Fruit fly (Drosophila melanogaster) whole organism, embryonic: Measurements from ENCODE around the gene ss.

Source experiments
- Adf1 ChIP-seq: fragments of 200-800 bp; sonication (Bioruptor generic); IDR thresholded peaks from 2 replicates; pipeline ENCODE4 v1.3.6; 2022; ENCODE audit warnings: missing biosample characterization, missing genetic modification characterization
- Antp ChIP-seq: fragments of 200-800 bp; sonication (Bioruptor generic); optimal IDR thresholded peaks from 3 replicates; lab custom pipeline; 2016; ENCODE audit warnings: missing biosample characterization, missing genetic modification characterization
- CG10959 ChIP-seq: fragments of 200-800 bp; sonication (Bioruptor generic); IDR thresholded peaks from 2 replicates; pipeline ENCODE4 v1.3.6; 2022; ENCODE audit warnings: missing biosample characterization, missing genetic modification characterization
- CG12299 ChIP-seq: fragments of 200-800 bp; sonication (Bioruptor generic); optimal IDR thresholded peaks from 2 replicates; lab custom pipeline; 2018; ENCODE audit warnings: missing biosample characterization, mild to moderate bottlenecking, missing genetic modification characterization
- CG12942 ChIP-seq: fragments of 200-800 bp; sonication (Bioruptor generic); optimal IDR thresholded peaks from 3 replicates; lab custom pipeline; 2016; ENCODE audit warnings: missing biosample characterization, missing genetic modification characterization
- CG14860 ChIP-seq: fragments of 200-800 bp; sonication (Bioruptor generic); IDR thresholded peaks from 3 replicates; pipeline ENCODE4 v1.3.6; 2022; ENCODE audit warnings: missing biosample characterization, missing genetic modification characterization; ENCODE audit not compliant: partially characterized antibody
- CG17802 ChIP-seq: fragments of 200-800 bp; sonication (Bioruptor generic); optimal IDR thresholded peaks from 2 replicates; lab custom pipeline; 2018; ENCODE audit warnings: missing biosample characterization, mild to moderate bottlenecking, missing genetic modification characterization, moderate library complexity
- CG18262 ChIP-seq: fragments of 200-800 bp; optimal IDR thresholded peaks from 3 replicates; lab custom pipeline; 2019; ENCODE audit warnings: missing biosample characterization, mild to moderate bottlenecking, missing genetic modification characterization, moderate library complexity
- CG18599 ChIP-seq: fragments of 200-800 bp; sonication (Bioruptor generic); optimal IDR thresholded peaks from 3 replicates; lab custom pipeline; 2017; ENCODE audit warnings: missing biosample characterization, missing genetic modification characterization, mild to moderate bottlenecking, moderate library complexity, missing genetic modification reagents
- CG31388 ChIP-seq: fragments of 200-800 bp; sonication (Bioruptor generic); optimal IDR thresholded peaks from 2 replicates; lab custom pipeline; 2016; ENCODE audit warnings: missing biosample characterization, missing genetic modification characterization
- CG32772 ChIP-seq: fragments of 200-800 bp; sonication (Bioruptor generic); IDR thresholded peaks from 2 replicates; pipeline ENCODE4 v1.3.6; 2022; ENCODE audit warnings: missing biosample characterization, missing genetic modification characterization
- CG34224 ChIP-seq: fragments of 200-800 bp; sonication (Bioruptor generic); IDR thresholded peaks from 3 replicates; pipeline ENCODE4 v1.3.6; 2022; ENCODE audit warnings: missing biosample characterization, missing genetic modification characterization; ENCODE audit not compliant: partially characterized antibody
- CG3726 ChIP-seq: fragments of 200-800 bp; sonication (Bioruptor generic); IDR thresholded peaks from 3 replicates; pipeline ENCODE4, ENCODE4 v1.3.6; 2022; ENCODE audit warnings: missing biosample characterization, missing genetic modification characterization
- CG4282 ChIP-seq: fragments of 200-800 bp; sonication (Bioruptor generic); optimal IDR thresholded peaks from 2 replicates; lab custom pipeline; 2016; ENCODE audit warnings: missing biosample characterization, missing genetic modification characterization
- CG4328 ChIP-seq: fragments of 200-800 bp; sonication (Bioruptor generic); optimal IDR thresholded peaks from 3 replicates; lab custom pipeline; 2017; ENCODE audit warnings: missing biosample characterization, missing genetic modification reagents, missing genetic modification characterization
- CG4617 ChIP-seq: fragments of 200-800 bp; sonication (Bioruptor generic); optimal IDR thresholded peaks from 3 replicates; lab custom pipeline; 2016; ENCODE audit warnings: missing biosample characterization, missing genetic modification characterization, borderline replicate concordance
- CG8478 ChIP-seq: fragments of >200 bp; optimal IDR thresholded peaks from 2 replicates; lab custom pipeline; 2018
- CG9609 ChIP-seq: fragments of 200-800 bp; sonication (Bioruptor generic); optimal IDR thresholded peaks from 3 replicates; lab custom pipeline; 2016; ENCODE audit warnings: missing biosample characterization, missing genetic modification characterization
- CG9797 ChIP-seq: fragments of 200-800 bp; sonication (Bioruptor generic); optimal IDR thresholded peaks from 3 replicates; lab custom pipeline; 2018; ENCODE audit warnings: missing biosample characterization, mild to moderate bottlenecking, missing genetic modification characterization
- CHES-1-like ChIP-seq: fragments of 200-800 bp; sonication (Bioruptor generic); optimal IDR thresholded peaks from 2 replicates; lab custom pipeline; 2016; ENCODE audit warnings: missing biosample characterization, missing genetic modification characterization
- D19B ChIP-seq: fragments of 200-800 bp; sonication (Bioruptor generic); optimal IDR thresholded peaks from 2 replicates; lab custom pipeline; 2017; ENCODE audit warnings: missing biosample characterization, mild to moderate bottlenecking, missing genetic modification characterization
- Dip2 ChIP-seq: fragments of 200-800 bp; sonication (Bioruptor generic); IDR thresholded peaks from 2 replicates; pipeline ENCODE4 v1.3.6; 2022; ENCODE audit warnings: missing biosample characterization, missing genetic modification characterization
- Dll ChIP-seq: fragments of 200-800 bp; sonication (Bioruptor generic); IDR thresholded peaks from 4 replicates; pipeline ENCODE4 v1.3.6; 2022; ENCODE audit warnings: missing biosample characterization, missing genetic modification characterization; ENCODE audit not compliant: partially characterized antibody
- E2f2 ChIP-seq: fragments of 200-800 bp; sonication (Bioruptor generic); IDR thresholded peaks from 2 replicates; pipeline ENCODE4 v1.3.6; 2022; ENCODE audit warnings: missing biosample characterization, missing genetic modification characterization
- Ets97D ChIP-seq: fragments of 200-800 bp; sonication (Bioruptor generic); optimal IDR thresholded peaks from 3 replicates; lab custom pipeline; 2016; ENCODE audit warnings: missing biosample characterization, missing genetic modification characterization
- HLH54F ChIP-seq: fragments of 200-800 bp; sonication (Bioruptor generic); optimal IDR thresholded peaks from 3 replicates; lab custom pipeline; 2016; ENCODE audit warnings: missing biosample characterization, missing genetic modification characterization
- HmgZ ChIP-seq: fragments of 200-800 bp; sonication (Bioruptor generic); optimal IDR thresholded peaks from 2 replicates; lab custom pipeline; 2018; ENCODE audit warnings: missing biosample characterization, mild to moderate bottlenecking, missing genetic modification characterization
- NFAT ChIP-seq: fragments of 200-800 bp; sonication (Bioruptor generic); IDR thresholded peaks from 2 replicates; pipeline ENCODE4 v1.3.6; 2022; ENCODE audit warnings: missing biosample characterization, missing genetic modification characterization
- Pdp1 ChIP-seq, 2 experiments: fragments of 200-800 bp; sonication (Bioruptor generic); optimal IDR thresholded peaks; 3 replicates each; lab custom pipeline; 2016; ENCODE audit warnings: missing biosample characterization in 2 of 2, missing genetic modification characterization in 2 of 2, mild to moderate bottlenecking in 1 of 2, moderate library complexity in 1 of 2
- Ptx1 ChIP-seq: fragments of 200-800 bp; sonication (Bioruptor generic); IDR thresholded peaks from 2 replicates; pipeline ENCODE4 v1.3.6; 2022; ENCODE audit warnings: missing biosample characterization, missing genetic modification characterization
- TFAM ChIP-seq: fragments of 200-800 bp; sonication (Bioruptor generic); optimal IDR thresholded peaks from 2 replicates; lab custom pipeline; 2017; ENCODE audit warnings: missing biosample characterization, missing genetic modification characterization, inconsistent platforms
- cas ChIP-seq: fragments of 200-800 bp; sonication (Bioruptor generic); IDR thresholded peaks from 2 replicates; pipeline ENCODE4 v1.3.6; 2022; ENCODE audit warnings: missing biosample characterization, missing genetic modification characterization
- crp ChIP-seq, 2 experiments: fragments of 200-800 bp; sonication (Bioruptor generic); optimal IDR thresholded peaks; 2 replicates in 1 of 2; 3 replicates in 1 of 2; lab custom pipeline; 2017; ENCODE audit warnings: missing biosample characterization in 2 of 2, missing genetic modification characterization in 2 of 2, mild to moderate bottlenecking in 1 of 2, moderate library complexity in 1 of 2
- danr ChIP-seq: fragments of 200-800 bp; sonication (Bioruptor generic); IDR thresholded peaks from 2 replicates; pipeline ENCODE4 v1.3.6; 2022; ENCODE audit warnings: missing biosample characterization, missing genetic modification characterization
- dmrt11E ChIP-seq: fragments of 200-800 bp; sonication (Bioruptor generic); optimal IDR thresholded peaks from 3 replicates; lab custom pipeline; 2018; ENCODE audit warnings: missing biosample characterization, mild to moderate bottlenecking, missing genetic modification characterization, moderate library complexity
- dmrt99B ChIP-seq: fragments of 200-800 bp; sonication (Bioruptor generic); optimal IDR thresholded peaks from 2 replicates; lab custom pipeline; 2018; ENCODE audit warnings: missing biosample characterization, mild to moderate bottlenecking, missing genetic modification characterization, moderate library complexity
- ftz-f1 ChIP-seq: fragments of 200-800 bp; sonication (Bioruptor generic); optimal IDR thresholded peaks from 2 replicates; lab custom pipeline; 2016; ENCODE audit warnings: missing biosample characterization, missing genetic modification characterization
- gem ChIP-seq: fragments of 200-800 bp; sonication (Bioruptor generic); optimal IDR thresholded peaks from 2 replicates; lab custom pipeline; 2019; ENCODE audit warnings: missing biosample characterization, mild to moderate bottlenecking, missing genetic modification characterization, moderate library complexity
- hbn ChIP-seq: fragments of 200-800 bp; sonication (Bioruptor generic); IDR thresholded peaks from 2 replicates; pipeline ENCODE4 v1.3.6; 2022; ENCODE audit warnings: missing biosample characterization, missing genetic modification characterization; ENCODE audit not compliant: partially characterized antibody
- her ChIP-seq: fragments of 200-800 bp; sonication (Bioruptor generic); optimal IDR thresholded peaks from 2 replicates; lab custom pipeline; 2016; ENCODE audit warnings: missing biosample characterization, missing genetic modification characterization
- lbe ChIP-seq: fragments of 200-800 bp; sonication (Bioruptor generic); optimal IDR thresholded peaks from 2 replicates; lab custom pipeline; 2016; ENCODE audit warnings: missing biosample characterization, mild to moderate bottlenecking, missing genetic modification characterization
- lmd ChIP-seq: fragments of 200-800 bp; sonication (Bioruptor generic); IDR thresholded peaks from 2 replicates; pipeline ENCODE4 v1.3.6; 2022; ENCODE audit warnings: missing biosample characterization, missing genetic modification characterization
- nau ChIP-seq: fragments of 200-800 bp; sonication (Bioruptor generic); optimal IDR thresholded peaks from 3 replicates; lab custom pipeline; 2017; ENCODE audit warnings: missing biosample characterization, mild to moderate bottlenecking, missing genetic modification characterization, missing genetic modification reagents
- odd ChIP-seq: fragments of 200-800 bp; sonication (Bioruptor generic); optimal IDR thresholded peaks from 2 replicates; lab custom pipeline; 2017; ENCODE audit warnings: missing biosample characterization, mild to moderate bottlenecking, missing genetic modification characterization
- pita ChIP-seq: fragments of 200-800 bp; sonication (Bioruptor generic); optimal IDR thresholded peaks from 2 replicates; lab custom pipeline; 2017; ENCODE audit warnings: missing biosample characterization, mild to moderate bottlenecking, missing genetic modification characterization
- psq ChIP-seq: fragments of 200-800 bp; sonication (Bioruptor generic); optimal IDR thresholded peaks from 2 replicates; lab custom pipeline; 2017; ENCODE audit warnings: missing biosample characterization, missing genetic modification characterization
- sim ChIP-seq: fragments of 200-800 bp; sonication (Bioruptor generic); IDR thresholded peaks from 2 replicates; pipeline ENCODE4 v1.3.6; 2022; ENCODE audit warnings: missing biosample characterization, missing genetic modification characterization
- ssp ChIP-seq: fragments of 200-800 bp; sonication (Bioruptor generic); IDR thresholded peaks from 2 replicates; pipeline ENCODE4 v1.3.6; 2022; ENCODE audit warnings: missing biosample characterization, missing genetic modification characterization
- trh ChIP-seq: fragments of 200-800 bp; sonication (Bioruptor generic); optimal IDR thresholded peaks from 2 replicates; lab custom pipeline; 2016; ENCODE audit warnings: missing biosample characterization, missing genetic modification characterization

The ss gene

dm6 chr3R:16449187-16449973, 45.9 kb upstream of the ss start (continued):
- peak; percentile 83 for TF ChIP-seq CG12299 (tag; lab: Kevin White, UChicago)
- TF ChIP-seq CG10959 = peak; percentile 98
- peak; percentile 67 for TF ChIP-seq CG4617 (GFP tag; lab: Kevin White, UChicago)
- TF ChIP-seq CG9609 (GFP tag; lab: Kevin White, UChicago) = peak; percentile 93
- TF ChIP-seq her (GFP tag; lab: Kevin White, UChicago) = peak; percentile 75
- no peak for TF ChIP-seq Adf1 (GFP tag; lab: Robert Waterston, UW)
- peak; percentile 96 for TF ChIP-seq dmrt99B (tag; lab: Kevin White, UChicago)
- no peak for TF ChIP-seq CG34224 (GFP tag; lab: Robert Waterston, UW)
- TF ChIP-seq ftz-f1 (GFP tag; lab: Kevin White, UChicago) = no peak
- TF ChIP-seq pita (GFP tag; lab: Kevin White, UChicago) = no peak
- TF ChIP-seq CG9797 = peak; percentile 44
- TF ChIP-seq CG18262 (tag; lab: Kevin White, UChicago) = peak; percentile 97
- peak; percentile 16 for TF ChIP-seq CG4282 (GFP tag; lab: Kevin White, UChicago)
- peak; percentile 84 for TF ChIP-seq trh
- peak; percentile 96 for TF ChIP-seq lmd (GFP tag; lab: Robert Waterston, UW)
- TF ChIP-seq CG3726 (GFP tag; lab: Robert Waterston, UW) = peak; percentile 92; the same call in 2 of the 3 replicates
- peak; percentile 61 for TF ChIP-seq D19B (GFP tag; lab: Kevin White, UChicago)
- peak; percentile 62 for TF ChIP-seq Dip2 (GFP tag; lab: Robert Waterston, UW)
- TF ChIP-seq ssp (GFP tag; lab: Robert Waterston, UW) = peak; percentile 86
- peak; percentile 75 for TF ChIP-seq psq
- peak; percentile 95 for TF ChIP-seq Antp (GFP tag; lab: Kevin White, UChicago)
- peak; percentile 91 to 95 for TF ChIP-seq Pdp1 (GFP tag; optimal IDR thresholded peaks at IDR 0.05; lab: Kevin White, UChicago)
- TF ChIP-seq TFAM (GFP tag; lab: Kevin White, UChicago) = peak; percentile 89
- TF ChIP-seq dmrt11E = peak; percentile 96
- TF ChIP-seq nau = peak; percentile 77
- TF ChIP-seq CG8478 (lab: Kevin White, UChicago) = no peak
- TF ChIP-seq gem (tag; lab: Kevin White, UChicago) = peak; percentile 96
- peak; percentile 92 for TF ChIP-seq CG17802 (tag; lab: Kevin White, UChicago)
- TF ChIP-seq NFAT (GFP tag; lab: Robert Waterston, UW) = peak; percentile 75
- no peak for TF ChIP-seq hbn (GFP tag; lab: Robert Waterston, UW)
- 0 out of 2 replicates have a peak, but pooled peaks have one; percentile 65 for TF ChIP-seq danr (GFP tag; lab: Robert Waterston, UW)
- no peak for TF ChIP-seq lbe (GFP tag; lab: Kevin White, UChicago)
- TF ChIP-seq E2f2 (GFP tag; lab: Robert Waterston, UW) = peak; percentile 52; the same call in 1 of the 2 replicates
- TF ChIP-seq odd = peak; percentile 56
- TF ChIP-seq CG14860 (GFP tag; lab: Robert Waterston, UW) = peak; percentile 64
- TF ChIP-seq HLH54F = peak; percentile 78
- peak; percentile 94 for TF ChIP-seq sim (GFP tag; lab: Robert Waterston, UW)
- peak in 1 of 2 experiments; percentile 38 for TF ChIP-seq crp (GFP tag; optimal IDR thresholded peaks at IDR 0.05; lab: Kevin White, UChicago)
- peak; percentile 74 for TF ChIP-seq Ets97D (GFP tag; lab: Kevin White, UChicago)
- TF ChIP-seq CG12942 (GFP tag; lab: Kevin White, UChicago) = peak; percentile 85
- peak; percentile 94 for TF ChIP-seq Ptx1 (GFP tag; lab: Robert Waterston, UW)
- peak; percentile 75 for TF ChIP-seq cas (GFP tag; lab: Robert Waterston, UW)
- TF ChIP-seq CG18599 (GFP tag; lab: Kevin White, UChicago) = peak; percentile 83
- TF ChIP-seq CG4328 (GFP tag; lab: Kevin White, UChicago) = peak; percentile 86
- TF ChIP-seq CG32772 (GFP tag; lab: Robert Waterston, UW) = peak; percentile 98
- TF ChIP-seq CHES-1-like (GFP tag; lab: Kevin White, UChicago) = peak; percentile 87
- TF ChIP-seq HmgZ = peak; percentile 80
- peak; percentile 87 for TF ChIP-seq CG31388 (GFP tag; lab: Kevin White, UChicago)
- TF ChIP-seq Dll (GFP tag; lab: Robert Waterston, UW) = 0 out of 4 replicates have a peak, but pooled peaks have one; percentile 24
